1 worm cellular context compared by ENCODE assay signal in genomic region chrIII:6464113-6464571, ce11.
TF ChIP-seq lines count a peak whose summit lies in the region.

No protein-coding gene starts in this region.

TF ChIP-seq in whole organism, L4 larva, 104 proteins besides CTCF, POLR2A, EP300 and RAD21 (continued from another document):
- TF ChIP-seq pha-4 (GFP tag; IDR thresholded peaks at IDR 0.05; lab: Robert Waterston, UW) (no peak; the same call in none of the 2 replicates), pha-4 (tag; optimal IDR thresholded peaks at IDR 0.05; lab: Kevin White, UChicago) (peak; percentile 84), R02D3.7 (tag; optimal IDR thresholded peaks at IDR 0.05; lab: Kevin White, UChicago) (no peak), nhr-111 (GFP tag; optimal IDR thresholded peaks at IDR 0.05; lab: Kevin White, UChicago) (no peak), mes-2 (tag; optimal IDR thresholded peaks at IDR 0.05; lab: Kevin White, UChicago; ENCODE audit: poor library complexity, severe bottlenecking) (peak; percentile 71), madf-5 (GFP tag; IDR thresholded peaks at IDR 0.05; lab: Robert Waterston, UW) (no peak), arid-1 (GFP tag; conservative IDR thresholded peaks at IDR 0.05; lab: Robert Waterston, UW) (peak; percentile 94), zag-1 (tag; optimal IDR thresholded peaks at IDR 0.05; lab: Kevin White, UChicago) (no peak), F10B5.3 (tag; optimal IDR thresholded peaks at IDR 0.05; lab: Kevin White, UChicago) (peak; percentile 73), F26F4.8 (GFP tag; conservative IDR thresholded peaks at IDR 0.05; lab: Robert Waterston, UW) (no peak), duxl-1 (tag; optimal IDR thresholded peaks at IDR 0.05; lab: Kevin White, UChicago; ENCODE audit: poor library complexity) (peak; percentile 60), tra-1 (GFP tag; IDR thresholded peaks at IDR 0.05; lab: Robert Waterston, UW) (peak; percentile 95), Y5F2A.4 (GFP tag; optimal IDR thresholded peaks at IDR 0.05; lab: Kevin White, UChicago) (peak; percentile 46), lin-29 (GFP tag; IDR thresholded peaks at IDR 0.05; lab: Robert Waterston, UW) (no peak; the same call in 1 of the 2 replicates), unc-39 (tag; optimal IDR thresholded peaks at IDR 0.05; lab: Kevin White, UChicago) (no peak), tag-97 (GFP tag; IDR thresholded peaks at IDR 0.05; lab: Robert Waterston, UW) (no peak), mxl-2 (GFP tag; conservative IDR thresholded peaks at IDR 0.05; lab: Robert Waterston, UW) (no peak; the same call in 1 of the 2 replicates), lim-7 (GFP tag; IDR thresholded peaks at IDR 0.05; lab: Robert Waterston, UW) (no peak), lin-39 (tag; optimal IDR thresholded peaks at IDR 0.05; lab: Kevin White, UChicago) (no peak), F49E8.2 (tag; optimal IDR thresholded peaks at IDR 0.05; lab: Kevin White, UChicago; ENCODE audit: borderline replicate concordance) (no peak), saeg-2 (GFP tag; IDR thresholded peaks at IDR 0.05; lab: Robert Waterston, UW) (peak; percentile 70; the same call in 1 of the 2 replicates), lin-38 (GFP tag; IDR thresholded peaks at IDR 0.05; lab: Robert Waterston, UW) (peak; percentile 84), nhr-11 (tag; optimal IDR thresholded peaks at IDR 0.05; lab: Kevin White, UChicago) (peak; percentile 60), lin-13 (GFP tag; optimal IDR thresholded peaks at IDR 0.05; lab: Kevin White, UChicago) (peak; percentile 71), unc-62 (GFP tag; optimal IDR thresholded peaks at IDR 0.05 in 1 of 2; lab: Kevin White, UChicago) (no peak), unc-62 (tag; optimal IDR thresholded peaks at IDR 0.05; lab: Kevin White, UChicago) (no peak), nhr-48 (tag; optimal IDR thresholded peaks at IDR 0.05; lab: Kevin White, UChicago) (peak; percentile 89), dmd-6 (GFP tag; IDR thresholded peaks at IDR 0.05; lab: Robert Waterston, UW) (peak; percentile 95), ZK546.5 (tag; optimal IDR thresholded peaks at IDR 0.05; lab: Kevin White, UChicago) (no peak), daf-8 (GFP tag; IDR thresholded peaks at IDR 0.05; lab: Robert Waterston, UW) (no peak)
